Fruit fly (Drosophila melanogaster) whole organism, wandering third instar larva: ENCODE measurements around the gene lbl.

Experiments
- Abd-B ChIP-seq: fragments of >200 bp; optimal IDR thresholded peaks from 2 replicates; lab custom pipeline; 2017; ENCODE audit warnings: missing biosample characterization, missing genetic modification characterization
- CrebA ChIP-seq: fragments of 200-800 bp; sonication (Bioruptor generic); optimal IDR thresholded peaks from 2 replicates; lab custom pipeline; 2016; ENCODE audit warnings: missing biosample characterization, mild to moderate bottlenecking, missing genetic modification characterization, borderline replicate concordance
- Jra ChIP-seq: sonication (Bioruptor generic); optimal IDR thresholded peaks from 2 replicates; lab custom pipeline; 2016; ENCODE audit warnings: missing biosample characterization, missing genetic modification characterization
- Myc ChIP-seq: fragments of >200 bp; optimal IDR thresholded peaks from 2 replicates; lab custom pipeline; 2017
- OdsH ChIP-seq: fragments of 200-800 bp; sonication (Bioruptor generic); optimal IDR thresholded peaks from 2 replicates; lab custom pipeline; 2016; ENCODE audit warnings: missing biosample characterization, mild to moderate bottlenecking, missing genetic modification characterization
- brk ChIP-seq: fragments of 200-800 bp; sonication (Bioruptor generic); optimal IDR thresholded peaks from 2 replicates; lab custom pipeline; 2016; ENCODE audit warnings: missing biosample characterization, mild to moderate bottlenecking, missing genetic modification characterization
- h ChIP-seq: fragments of 200-800 bp; sonication (Bioruptor generic); optimal IDR thresholded peaks from 3 replicates; lab custom pipeline; 2016; ENCODE audit warnings: missing biosample characterization, mild to moderate bottlenecking, missing genetic modification characterization
- pan ChIP-seq: fragments of >200 bp; optimal IDR thresholded peaks from 2 replicates; lab custom pipeline; 2017
- tai ChIP-seq: sonication (Bioruptor generic); optimal IDR thresholded peaks from 2 replicates; lab custom pipeline; 2016; ENCODE audit warnings: missing biosample characterization, missing genetic modification characterization

DNA sequence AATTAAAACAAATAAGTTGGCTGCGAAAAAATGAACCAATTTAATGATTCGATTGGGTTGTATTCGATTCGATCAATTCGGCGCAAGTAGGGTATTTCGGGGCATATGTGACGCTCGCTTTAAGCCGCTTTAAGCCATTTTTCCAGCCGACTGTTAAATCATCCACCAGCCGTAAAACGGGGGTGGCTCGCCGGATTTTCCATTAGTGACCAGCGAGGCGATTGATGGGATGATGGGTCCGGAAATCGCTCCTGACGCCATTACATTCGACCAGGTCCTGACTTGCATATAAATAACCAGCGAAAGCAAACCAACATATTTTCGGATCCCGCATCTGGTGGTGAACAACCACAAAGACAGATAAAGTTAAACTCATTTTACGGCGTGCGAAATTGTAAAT lies 36.3 kb upstream of the lbl start:
- TF ChIP-seq brk (GFP tag; lab: Kevin White, UChicago) (no peak), Abd-B (GFP tag; lab: Kevin White, UChicago) (no peak), Jra (GFP tag; lab: Kevin White, UChicago) (no peak), OdsH (GFP tag; lab: Kevin White, UChicago) (no peak), Myc (no peak), pan (lab: Kevin White, UChicago) (no peak), tai (GFP tag; lab: Kevin White, UChicago) (no peak), h (GFP tag; lab: Kevin White, UChicago) (no peak), CrebA (GFP tag; lab: Kevin White, UChicago) (no peak)
